Worm (Caenorhabditis elegans) whole organism, L3 larva: ENCODE results near the gene T28C6.5.

ENCODE experiments used
- R02D3.7 ChIP-seq: fragments of 150-350 bp; optimal IDR thresholded peaks from 2 replicates; lab custom pipeline; 2014; ENCODE audit warnings: missing biosample characterization, missing genetic modification characterization
- ZK546.5 ChIP-seq: sonication (generic microtip); optimal IDR thresholded peaks from 2 replicates; lab custom pipeline; 2017; ENCODE audit warnings: missing biosample characterization, missing genetic modification characterization
- ceh-16 ChIP-seq: sonication (generic microtip); optimal IDR thresholded peaks from 2 replicates; lab custom pipeline; 2017; ENCODE audit warnings: missing biosample characterization, missing genetic modification characterization
- ceh-28 ChIP-seq: fragments of 150-350 bp; optimal IDR thresholded peaks from 2 replicates; lab custom pipeline; 2014; ENCODE audit warnings: missing biosample characterization, missing genetic modification reagents, missing genetic modification characterization
- ceh-9 ChIP-seq: sonication (generic microtip); optimal IDR thresholded peaks from 2 replicates; lab custom pipeline; 2018; ENCODE audit warnings: missing biosample characterization, missing genetic modification characterization
- daf-12 ChIP-seq: fragments of 150-350 bp; optimal IDR thresholded peaks from 2 replicates; lab custom pipeline; 2014; ENCODE audit warnings: missing biosample characterization, missing genetic modification reagents, missing genetic modification characterization
- egl-27 ChIP-seq: sonication (generic microtip); optimal IDR thresholded peaks from 4 replicates; lab custom pipeline; 2017; ENCODE audit warnings: missing biosample characterization, missing genetic modification reagents, missing genetic modification characterization
- egl-5 ChIP-seq: fragments of 150-350 bp; optimal IDR thresholded peaks from 2 replicates; lab custom pipeline; 2017; ENCODE audit warnings: missing biosample characterization, missing genetic modification reagents, missing genetic modification characterization, inconsistent platforms
- elt-1 ChIP-seq: fragments of 150-350 bp; optimal IDR thresholded peaks from 2 replicates; lab custom pipeline; 2014; ENCODE audit warnings: missing biosample characterization, missing genetic modification characterization
- elt-2 ChIP-seq: sonication (generic microtip); optimal IDR thresholded peaks from 2 replicates; lab custom pipeline; 2016; ENCODE audit warnings: missing genetic modification reagents, mild to moderate bottlenecking, missing genetic modification characterization, missing compliant biosample characterization
- elt-3 ChIP-seq, 3 experiments: fragments of 150-350 bp in 1 of 3; sonication (generic microtip) in 2 of 3; optimal IDR thresholded peaks; 2 replicates in 2 of 3; 4 replicates in 1 of 3; lab custom pipeline; 2014 to 2017; ENCODE audit warnings: missing biosample characterization in 3 of 3, missing genetic modification characterization in 3 of 3
- fkh-10 ChIP-seq: sonication (generic microtip); optimal IDR thresholded peaks from 2 replicates; lab custom pipeline; 2017; ENCODE audit warnings: missing biosample characterization, missing genetic modification reagents, missing genetic modification characterization
- jun-1 ChIP-seq: fragments of 150-350 bp; optimal IDR thresholded peaks from 2 replicates; lab custom pipeline; 2014; ENCODE audit warnings: missing biosample characterization, missing genetic modification reagents, missing genetic modification characterization
- lin-15B ChIP-seq: fragments of 150-350 bp; optimal IDR thresholded peaks from 2 replicates; lab custom pipeline; 2014; ENCODE audit warnings: missing biosample characterization, missing genetic modification characterization
- lsy-12 ChIP-seq: sonication (generic microtip); optimal IDR thresholded peaks from 2 replicates; lab custom pipeline; 2016; ENCODE audit warnings: mild to moderate bottlenecking, missing genetic modification characterization, missing compliant biosample characterization
- mml-1 ChIP-seq: fragments of 150-350 bp; sonication (generic microtip); optimal IDR thresholded peaks from 3 replicates; lab custom pipeline; 2014; ENCODE audit warnings: missing biosample characterization, missing genetic modification characterization
- nhr-23 ChIP-seq: fragments of 150-350 bp; optimal IDR thresholded peaks from 2 replicates; lab custom pipeline; 2014; ENCODE audit warnings: missing biosample characterization, missing genetic modification reagents, missing genetic modification characterization
- nhr-43 ChIP-seq: sonication (generic microtip); optimal IDR thresholded peaks from 2 replicates; lab custom pipeline; 2016; ENCODE audit warnings: mild to moderate bottlenecking, missing genetic modification characterization, missing compliant biosample characterization; ENCODE audit not compliant: poor library complexity, severe bottlenecking
- nhr-67 ChIP-seq: fragments of 150-350 bp; optimal IDR thresholded peaks from 2 replicates; lab custom pipeline; 2014; ENCODE audit warnings: missing biosample characterization, missing genetic modification characterization
- nhr-76 ChIP-seq: fragments of 150-350 bp; sonication (generic microtip); optimal IDR thresholded peaks from 5 replicates; lab custom pipeline; 2014; ENCODE audit warnings: missing biosample characterization, missing genetic modification characterization
- pha-4 ChIP-seq: fragments of 150-350 bp; optimal IDR thresholded peaks from 2 replicates; lab custom pipeline; 2014; ENCODE audit warnings: missing biosample characterization, missing genetic modification reagents, missing genetic modification characterization
- pqm-1 ChIP-seq: fragments of 150-350 bp; optimal IDR thresholded peaks from 2 replicates; lab custom pipeline; 2017; ENCODE audit warnings: missing biosample characterization, missing genetic modification characterization, inconsistent platforms
- sea-2 ChIP-seq: fragments of 150-350 bp; sonication (generic microtip); optimal IDR thresholded peaks from 4 replicates; lab custom pipeline; 2014; ENCODE audit warnings: missing biosample characterization, missing genetic modification reagents, missing genetic modification characterization
- skn-1 ChIP-seq: fragments of 150-350 bp; optimal IDR thresholded peaks from 2 replicates; lab custom pipeline; 2014; ENCODE audit warnings: missing biosample characterization, missing genetic modification characterization
- snpc-4 ChIP-seq: fragments of 150-350 bp; optimal IDR thresholded peaks from 2 replicates; lab custom pipeline; 2014; ENCODE audit warnings: missing biosample characterization, missing genetic modification characterization
- tbx-2 ChIP-seq: sonication (generic microtip); optimal IDR thresholded peaks from 2 replicates; lab custom pipeline; 2016; ENCODE audit warnings: mild to moderate bottlenecking, missing genetic modification characterization, missing compliant biosample characterization
- unc-39 ChIP-seq: sonication (generic microtip); optimal IDR thresholded peaks from 4 replicates; lab custom pipeline; 2017; ENCODE audit warnings: missing biosample characterization, missing genetic modification characterization
- zag-1 ChIP-seq: fragments of 150-350 bp; optimal IDR thresholded peaks from 2 replicates; lab custom pipeline; 2014; ENCODE audit warnings: missing biosample characterization, missing genetic modification characterization
- ztf-11 ChIP-seq: fragments of 150-350 bp; optimal IDR thresholded peaks from 2 replicates; lab custom pipeline; 2014; ENCODE audit warnings: missing biosample characterization, missing genetic modification characterization
- ztf-4 ChIP-seq: fragments of 150-350 bp; optimal IDR thresholded peaks from 2 replicates; lab custom pipeline; 2014; ENCODE audit warnings: missing biosample characterization, missing genetic modification characterization

The T28C6.5 gene

ce11 chrIV:8840161-8840765 lies 19.0 kb downstream of the T28C6.5 start, which contains the start of the genes T28C6.11 and T11B7.1:
Gene T28C6.11, minus strand, starts transcription at chrIV:8840261.
Gene T11B7.1, plus strand, starts transcription at chrIV:8840715.
- TF ChIP-seq ceh-9 = no peak
- TF ChIP-seq tbx-2 (tag; lab: Kevin White, UChicago) = no peak
- TF ChIP-seq fkh-10 (GFP tag; lab: Kevin White, UChicago) = no peak
- no peak for TF ChIP-seq zag-1 (tag; lab: Kevin White, UChicago)
- no peak for TF ChIP-seq nhr-67
- no peak for TF ChIP-seq lsy-12 (tag; lab: Kevin White, UChicago)
- no peak for TF ChIP-seq lin-15B

ce11 chrIV:8844457-8844856 lies 23.2 kb downstream of the T28C6.5 start, which contains the start of gene T11B7.2:
Gene T11B7.2, minus strand, starts transcription at chrIV:8844557.
- TF ChIP-seq egl-27 (tag; lab: Kevin White, UChicago) = no peak
- no peak for TF ChIP-seq unc-39
- TF ChIP-seq mml-1 (tag; lab: Kevin White, UChicago) = no peak

DNA sequence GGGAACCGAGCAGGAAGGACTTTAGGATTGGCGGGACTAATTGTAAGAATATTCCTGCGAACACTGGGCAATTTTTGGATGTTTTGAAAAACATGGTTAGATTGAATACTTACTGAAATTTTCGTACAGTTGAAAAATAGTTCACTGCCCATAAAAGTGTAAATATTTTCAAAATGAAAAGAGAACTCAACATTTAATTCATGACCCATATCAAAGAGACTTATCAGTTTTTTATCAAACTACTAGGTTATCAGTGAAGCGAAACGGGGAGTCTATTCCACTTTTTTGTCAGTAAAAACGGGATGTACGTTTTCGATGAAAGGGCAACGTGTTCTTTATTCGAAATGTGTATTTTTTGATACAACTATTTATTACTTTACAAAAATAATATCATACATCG lies 24.7 kb downstream of the T28C6.5 start:
- no peak for TF ChIP-seq egl-5 (tag; lab: Kevin White, UChicago)
- TF ChIP-seq pqm-1 (tag; lab: Kevin White, UChicago) = peak; percentile 55
- TF ChIP-seq pha-4 (tag; lab: Kevin White, UChicago) = peak; percentile 23
- TF ChIP-seq jun-1 (tag; lab: Kevin White, UChicago) = peak; percentile 4
- TF ChIP-seq elt-2 (tag; lab: Kevin White, UChicago) = peak; percentile 81
- no peak for TF ChIP-seq lin-15B
- TF ChIP-seq nhr-23 (tag; lab: Kevin White, UChicago) = no peak
- no peak for TF ChIP-seq sea-2 (GFP tag; lab: Kevin White, UChicago)
- no peak for TF ChIP-seq ceh-16 (tag; lab: Kevin White, UChicago)
- TF ChIP-seq, all 47 proteins: peak for 4

DNA sequence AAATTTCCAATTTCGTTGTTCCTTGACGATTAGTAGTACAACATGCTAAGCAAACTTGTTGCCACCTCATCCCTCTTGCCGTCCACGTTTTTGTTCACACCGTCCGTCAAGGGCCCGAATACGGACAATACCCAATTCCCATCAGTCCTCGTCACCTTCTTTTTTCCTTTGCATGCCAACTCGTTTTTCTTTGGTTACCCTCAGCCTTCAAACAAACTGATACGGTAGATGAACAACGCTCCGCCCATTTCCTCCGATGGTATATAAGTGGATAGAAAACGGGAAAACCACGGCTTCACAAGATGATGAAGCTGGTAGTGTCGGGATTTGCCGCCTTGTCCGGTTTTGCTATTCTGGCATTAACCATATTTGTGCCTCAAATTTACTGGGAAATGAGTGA lies 26.7 kb downstream of the T28C6.5 start, which contains the start of gene col-118:
TSS of gene col-118 (plus strand) at position 301 of the 400 bp plus-strand sequence.
- TF ChIP-seq ztf-4 (tag; lab: Kevin White, UChicago) (no peak), egl-27 (tag; lab: Kevin White, UChicago) (no peak), ceh-16 (tag; lab: Kevin White, UChicago) (no peak)

DNA sequence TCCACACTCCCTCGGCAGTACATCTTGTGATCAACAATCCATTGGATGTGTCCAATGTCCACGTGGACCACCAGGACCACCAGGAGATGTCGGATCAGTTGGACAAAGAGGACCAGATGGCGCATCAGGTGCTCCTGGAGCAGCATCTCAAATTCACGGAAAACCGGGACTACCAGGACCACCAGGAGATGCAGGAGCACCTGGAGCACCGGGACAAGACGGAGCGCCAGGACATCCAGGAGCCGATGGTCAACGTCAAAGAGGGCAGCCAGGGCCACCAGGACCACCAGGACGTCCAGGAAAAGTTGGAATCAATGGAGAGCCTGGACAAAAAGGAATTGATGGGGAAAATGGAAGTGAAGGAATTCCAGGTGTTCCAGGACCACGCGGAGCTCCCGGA lies 27.7 kb downstream of the T28C6.5 start:
- TF ChIP-seq daf-12 (tag; lab: Kevin White, UChicago) (no peak), zag-1 (tag; lab: Kevin White, UChicago) (no peak), pha-4 (tag; lab: Kevin White, UChicago) (no peak), ZK546.5 (tag; lab: Kevin White, UChicago) (no peak), nhr-76 (tag; lab: Kevin White, UChicago) (no peak), R02D3.7 (tag; lab: Kevin White, UChicago) (no peak), unc-39 (no peak), elt-3 (tag; optimal IDR thresholded peaks at IDR 0.05; lab: Kevin White, UChicago) (no peak), lsy-12 (tag; lab: Kevin White, UChicago) (no peak), nhr-67 (no peak), jun-1 (tag; lab: Kevin White, UChicago) (no peak)

- no peak for TF ChIP-seq nhr-67
- TF ChIP-seq elt-1 = no peak
- TF ChIP-seq skn-1 (tag; lab: Kevin White, UChicago) = no peak
- TF ChIP-seq nhr-43 (tag; lab: Kevin White, UChicago) = no peak
- TF ChIP-seq ztf-11 (tag; lab: Kevin White, UChicago) = no peak
- no peak for TF ChIP-seq snpc-4 (tag; lab: Kevin White, UChicago)
- no peak for TF ChIP-seq nhr-76 (tag; lab: Kevin White, UChicago)
- TF ChIP-seq lin-15B = no peak
- no peak for TF ChIP-seq egl-5 (tag; lab: Kevin White, UChicago)
- no peak for TF ChIP-seq ceh-28 (tag; lab: Kevin White, UChicago)
- TF ChIP-seq ceh-9 = no peak
Measured at ce11 chrIV:8850807-8851206, 29.6 kb downstream of the T28C6.5 start.
